Worm (Caenorhabditis elegans): ENCODE measurements around the gene F13E9.15.

ce11 chrIV:10935853-10936491, 46.3 kb upstream of the F13E9.15 start, which contains the start of gene lgg-2:
- TF ChIP-seq nhr-77 (tag; optimal IDR thresholded peaks at IDR 0.05) (no peak), R02D3.7 (tag; optimal IDR thresholded peaks at IDR 0.05) (peak; percentile 75), mml-1 (tag; optimal IDR thresholded peaks at IDR 0.05) (peak; percentile 30), ztf-11 (tag; optimal IDR thresholded peaks at IDR 0.05) (no peak), elt-2 (tag; optimal IDR thresholded peaks at IDR 0.05) (peak; percentile 92), nfya-1 (tag; optimal IDR thresholded peaks at IDR 0.05; ENCODE audit: insufficient read depth) (peak; percentile 92), ztf-4 (tag; optimal IDR thresholded peaks at IDR 0.05) (peak; percentile 93), ama-1 (optimal IDR thresholded peaks at IDR 0.05) (peak; percentile 73), jun-1 (tag; optimal IDR thresholded peaks at IDR 0.05) (peak; percentile 95), unc-62 (GFP tag; optimal IDR thresholded peaks at IDR 0.05) (peak; percentile 94), nhr-76 (tag; optimal IDR thresholded peaks at IDR 0.05) (no peak), egl-27 (tag; optimal IDR thresholded peaks at IDR 0.05) (peak; percentile 87)
